Worm (Caenorhabditis elegans) whole organism, young adult: ENCODE measurements around the gene clec-26.

Experiments
- B0035.1 ChIP-seq: sonication (generic microtip); optimal IDR thresholded peaks from 2 replicates; lab custom pipeline; 2016; ENCODE audit warnings: missing genetic modification characterization, mild to moderate bottlenecking, missing compliant biosample characterization, missing genotype, missing genetic modification reagents
- F55B11.4 ChIP-seq: sonication (generic microtip); optimal IDR thresholded peaks from 2 replicates; lab custom pipeline; 2016; ENCODE audit warnings: missing compliant biosample characterization, missing genetic modification characterization, borderline replicate concordance; ENCODE audit not compliant: insufficient read depth
- F57C9.4 ChIP-seq: sonication (generic microtip); optimal IDR thresholded peaks from 2 replicates; lab custom pipeline; 2017; ENCODE audit warnings: mild to moderate bottlenecking, missing genetic modification characterization, missing compliant biosample characterization
- K11D2.4 ChIP-seq: fragments of 200-800 bp; sonication (Bioruptor generic); IDR thresholded peaks from 2 replicates; pipeline ENCODE4 v1.3.6; 2022; ENCODE audit warnings: missing genetic modification reagents, missing genetic modification characterization, missing compliant biosample characterization
- T26A5.8 ChIP-seq: sonication (generic microtip); optimal IDR thresholded peaks from 2 replicates; lab custom pipeline; 2016; ENCODE audit warnings: missing genetic modification characterization, missing compliant biosample characterization
- Y53F4B.3 ChIP-seq: fragments of 200-800 bp; sonication (Bioruptor generic); IDR thresholded peaks from 2 replicates; pipeline ENCODE4 v1.3.6; 2022; ENCODE audit warnings: missing genetic modification reagents, missing genetic modification characterization, missing compliant biosample characterization
- Y56A3A.18 ChIP-seq: fragments of 200-800 bp; sonication (Bioruptor generic); IDR thresholded peaks from 2 replicates; pipeline ENCODE4 v1.3.6; 2022; ENCODE audit warnings: missing genetic modification reagents, missing genetic modification characterization, missing compliant biosample characterization
- Y67H2A.10 ChIP-seq: fragments of 200-800 bp; sonication (Bioruptor generic); conservative IDR thresholded peaks from 2 replicates; pipeline ENCODE4 v1.3.6; 2022; ENCODE audit warnings: missing genetic modification reagents, missing genetic modification characterization, missing compliant biosample characterization
- Y95B8A.8 ChIP-seq: fragments of 200-800 bp; sonication (Bioruptor generic); IDR thresholded peaks from 2 replicates; pipeline ENCODE4 v1.3.6; 2022; ENCODE audit warnings: missing genetic modification reagents, missing genetic modification characterization, missing compliant biosample characterization
- aptf-3 ChIP-seq: fragments of 200-800 bp; sonication (Bioruptor generic); IDR thresholded peaks from 2 replicates; pipeline ENCODE4 v1.3.6; 2022; ENCODE audit warnings: missing genetic modification characterization, missing compliant biosample characterization
- bed-2 ChIP-seq: fragments of 200-800 bp; sonication (Bioruptor generic); IDR thresholded peaks from 2 replicates; pipeline ENCODE4 v1.3.6; 2022; ENCODE audit warnings: missing genetic modification reagents, missing genetic modification characterization, missing compliant biosample characterization
- cebp-1 ChIP-seq, 2 experiments: fragments of 200-800 bp in 1 of 2; sonication (Bioruptor generic) in 1 of 2; sonication (generic microtip) in 1 of 2; IDR thresholded peaks in 1 of 2; optimal IDR thresholded peaks in 1 of 2; 2 replicates each; pipeline versions ENCODE4 v1.3.6 to Lab custom; 2017 to 2022; ENCODE audit warnings: missing compliant biosample characterization in 2 of 2, missing genetic modification characterization in 2 of 2, mild to moderate bottlenecking in 1 of 2, missing genetic modification reagents in 1 of 2, moderate library complexity in 1 of 2
- ceh-79 ChIP-seq: sonication (generic microtip); optimal IDR thresholded peaks from 2 replicates; lab custom pipeline; 2017; ENCODE audit warnings: mild to moderate bottlenecking, missing genetic modification characterization, missing compliant biosample characterization
- chd-7 ChIP-seq: sonication (generic microtip); optimal IDR thresholded peaks from 2 replicates; lab custom pipeline; 2016; ENCODE audit warnings: mild to moderate bottlenecking, missing genetic modification characterization, moderate library complexity, missing compliant biosample characterization
- dox-1 ChIP-seq: fragments of 200-800 bp; sonication (Bioruptor generic); IDR thresholded peaks from 2 replicates; pipeline ENCODE4 v1.3.6; 2022; ENCODE audit warnings: missing genetic modification reagents, missing genetic modification characterization, missing compliant biosample characterization
- efl-1 ChIP-seq: fragments of 150-350 bp; optimal IDR thresholded peaks from 2 replicates; lab custom pipeline; 2014; ENCODE audit warnings: missing biosample characterization, missing genetic modification reagents, missing genetic modification characterization
- egl-18 ChIP-seq: fragments of 200-800 bp; sonication (Bioruptor generic); IDR thresholded peaks from 2 replicates; pipeline ENCODE4 v1.3.6; 2022; ENCODE audit warnings: missing genetic modification reagents, missing genetic modification characterization, missing compliant biosample characterization
- gei-17 ChIP-seq: fragments of 200-800 bp; sonication (Bioruptor generic); optimal IDR thresholded peaks from 2 replicates; lab custom pipeline; 2018; ENCODE audit warnings: mild to moderate bottlenecking, missing genetic modification characterization, missing compliant biosample characterization
- hmg-20 ChIP-seq: fragments of 200-800 bp; sonication (Bioruptor generic); IDR thresholded peaks from 2 replicates; pipeline ENCODE4 v1.3.6; 2022; ENCODE audit warnings: missing genetic modification reagents, missing genetic modification characterization, missing compliant biosample characterization
- hrde-1 ChIP-seq: sonication (generic microtip); optimal IDR thresholded peaks from 2 replicates; lab custom pipeline; 2016; ENCODE audit warnings: missing genetic modification characterization, mild to moderate bottlenecking, missing compliant biosample characterization, moderate library complexity, missing genotype, missing genetic modification reagents, borderline replicate concordance
- lir-1 ChIP-seq: fragments of 200-800 bp; sonication (Bioruptor generic); conservative IDR thresholded peaks from 2 replicates; pipeline ENCODE4 v1.3.6; 2022; ENCODE audit warnings: missing genetic modification reagents, missing genetic modification characterization, missing compliant biosample characterization
- madf-8 ChIP-seq: fragments of 200-800 bp; sonication (Bioruptor generic); conservative IDR thresholded peaks from 2 replicates; pipeline ENCODE4 v1.3.6; 2022; ENCODE audit warnings: missing genetic modification reagents, missing genetic modification characterization, missing compliant biosample characterization
- mel-28 ChIP-seq: sonication (generic microtip); optimal IDR thresholded peaks from 2 replicates; lab custom pipeline; 2016; ENCODE audit warnings: borderline replicate concordance, mild to moderate bottlenecking, missing genetic modification characterization, missing compliant biosample characterization
- mes-4 ChIP-seq: sonication (generic microtip); optimal IDR thresholded peaks from 2 replicates; lab custom pipeline; 2016; ENCODE audit warnings: missing genotype, missing genetic modification characterization, missing compliant biosample characterization
- nfya-2 ChIP-seq: fragments of 200-800 bp; sonication (Bioruptor generic); IDR thresholded peaks from 2 replicates; pipeline ENCODE4 v1.3.6; 2022; ENCODE audit warnings: missing genetic modification reagents, missing genetic modification characterization, missing compliant biosample characterization
- nhr-80 ChIP-seq: sonication (generic microtip); optimal IDR thresholded peaks from 2 replicates; lab custom pipeline; 2016; ENCODE audit warnings: missing genetic modification characterization, missing compliant biosample characterization
- pha-4 ChIP-seq: fragments of 150-350 bp; sonication (generic microtip); optimal IDR thresholded peaks from 2 replicates; lab custom pipeline; 2014; ENCODE audit warnings: missing biosample characterization, missing genetic modification reagents, missing genetic modification characterization
- rec-8 ChIP-seq, 2 experiments: sonication (generic microtip); optimal IDR thresholded peaks; 2 replicates each; lab custom pipeline; 2016; ENCODE audit warnings: mild to moderate bottlenecking in 2 of 2, missing genetic modification characterization in 2 of 2, missing genetic modification reagents in 2 of 2, missing genotype in 2 of 2, missing biosample characterization in 1 of 2, missing compliant biosample characterization in 1 of 2, moderate library complexity in 1 of 2
- sptf-2 ChIP-seq: fragments of 200-800 bp; sonication (Bioruptor generic); optimal IDR thresholded peaks from 2 replicates; lab custom pipeline; 2018; ENCODE audit warnings: mild to moderate bottlenecking, missing genetic modification characterization, missing compliant biosample characterization
- unc-130 ChIP-seq: sonication (generic microtip); optimal IDR thresholded peaks from 2 replicates; lab custom pipeline; 2016; ENCODE audit warnings: missing genetic modification reagents, missing genetic modification characterization, missing compliant biosample characterization
- xnd-1 ChIP-seq: sonication (generic microtip); optimal IDR thresholded peaks from 2 replicates; lab custom pipeline; 2016; ENCODE audit warnings: missing genotype, missing genetic modification reagents, missing genetic modification characterization, missing compliant biosample characterization
- zfh-2 ChIP-seq: fragments of 200-800 bp; sonication (Bioruptor generic); conservative IDR thresholded peaks from 2 replicates; pipeline ENCODE4 v1.3.6; 2022; ENCODE audit warnings: missing genetic modification reagents, missing genetic modification characterization, missing compliant biosample characterization
- ztf-18 ChIP-seq: sonication (generic microtip); optimal IDR thresholded peaks from 2 replicates; lab custom pipeline; 2016; ENCODE audit warnings: missing genotype, mild to moderate bottlenecking, missing genetic modification characterization, missing compliant biosample characterization
- ztf-26 ChIP-seq: sonication (generic microtip); optimal IDR thresholded peaks from 2 replicates; lab custom pipeline; 2017; ENCODE audit warnings: missing genetic modification characterization, missing compliant biosample characterization
- ztf-28 ChIP-seq: fragments of 200-800 bp; sonication (Bioruptor generic); IDR thresholded peaks from 2 replicates; pipeline ENCODE4 v1.3.6; 2022; ENCODE audit warnings: missing genetic modification reagents, missing genetic modification characterization, missing compliant biosample characterization
- ztf-6 ChIP-seq: fragments of 200-800 bp; sonication (Bioruptor generic); IDR thresholded peaks from 2 replicates; pipeline ENCODE4 v1.3.6; 2022; ENCODE audit warnings: missing genetic modification reagents, missing genetic modification characterization, missing compliant biosample characterization

clec-26 gene

DNA sequence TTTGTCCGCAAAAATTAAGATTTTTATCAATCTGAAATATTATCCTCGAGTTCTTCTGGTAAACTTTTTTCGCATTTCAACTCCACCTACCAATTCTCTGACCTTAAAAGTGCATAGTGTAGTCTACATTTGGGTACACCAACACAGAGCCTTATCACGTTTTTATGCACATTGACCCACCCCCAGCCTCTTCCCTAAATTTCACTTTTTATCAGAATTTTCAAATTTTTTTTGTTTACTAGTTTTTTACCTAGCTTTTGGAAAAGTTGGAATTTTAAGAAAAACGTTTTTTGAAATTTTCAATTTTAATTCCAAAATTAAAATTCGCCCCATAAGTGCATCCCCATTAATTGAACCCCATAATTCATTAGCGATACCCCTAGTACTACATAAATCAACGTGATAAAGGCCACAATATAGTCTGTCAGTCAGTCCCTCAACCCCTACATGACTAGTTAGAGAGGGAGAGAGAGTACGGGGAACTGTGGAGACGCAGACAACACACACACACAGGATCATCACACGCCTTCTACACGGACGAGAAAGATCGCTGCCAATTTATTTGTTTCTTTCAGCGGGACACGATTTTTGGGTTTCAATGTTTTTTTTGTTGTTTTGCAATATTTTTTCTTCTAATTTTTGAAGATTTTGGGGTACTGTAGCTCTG lies 33.7 kb upstream of the clec-26 start (continued):
- TF ChIP-seq rec-8 (tag; optimal IDR thresholded peaks at IDR 0.05; lab: Kevin White, UChicago) (no peak), bed-2 (GFP tag; lab: Robert Waterston, UW) (no peak), Y56A3A.18 (GFP tag; lab: Robert Waterston, UW) (no peak), hrde-1 (tag; lab: Kevin White, UChicago) (peak; percentile 18), aptf-3 (GFP tag; lab: Robert Waterston, UW) (no peak), chd-7 (tag; lab: Kevin White, UChicago) (no peak), Y95B8A.8 (GFP tag; lab: Robert Waterston, UW) (0 out of 2 replicates have a peak, but pooled peaks have one; percentile 34), gei-17 (GFP tag; lab: Kevin White, UChicago) (no peak), efl-1 (GFP tag; lab: Kevin White, UChicago) (no peak), dox-1 (no peak), lir-1 (GFP tag; lab: Robert Waterston, UW) (no peak), zfh-2 (no peak), nhr-80 (no peak), ceh-79 (no peak), cebp-1 (GFP tag; IDR thresholded peaks at IDR 0.05; lab: Robert Waterston, UW) (no peak), cebp-1 (tag; optimal IDR thresholded peaks at IDR 0.05; lab: Kevin White, UChicago) (peak; percentile 22), sptf-2 (no peak), ztf-6 (GFP tag; lab: Robert Waterston, UW) (no peak), Y53F4B.3 (no peak), ztf-26 (tag; lab: Kevin White, UChicago) (no peak), pha-4 (tag; lab: Kevin White, UChicago) (no peak), ztf-28 (no peak), ztf-18 (tag; lab: Kevin White, UChicago) (no peak)

DNA sequence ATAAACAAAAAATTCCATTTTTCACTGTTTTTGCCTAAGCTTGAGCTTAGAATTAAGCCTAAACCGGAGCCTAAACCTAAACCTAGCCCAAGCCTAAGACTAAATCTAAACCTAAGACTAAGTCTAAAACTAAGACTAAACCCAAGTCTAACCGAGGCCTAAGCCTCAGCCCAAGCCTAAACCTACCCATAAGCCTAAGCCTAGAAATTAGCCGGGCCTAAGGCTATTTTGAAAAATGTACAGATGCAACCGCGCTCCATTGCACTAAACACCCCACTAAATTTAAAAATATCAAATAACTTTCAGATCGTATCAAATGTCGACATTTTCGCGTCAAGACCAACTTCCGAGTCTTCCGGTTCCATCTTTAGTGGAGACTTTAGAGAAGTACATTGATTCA lies 33.1 kb upstream of the clec-26 start, which contains the start of gene T20B3.1:
Gene T20B3.1, plus strand, starts transcription at position 301 of the 400 bp plus-strand sequence.
- no peak for TF ChIP-seq mes-4
- no peak for TF ChIP-seq K11D2.4 (GFP tag; lab: Robert Waterston, UW)
- TF ChIP-seq hmg-20 (GFP tag; lab: Robert Waterston, UW) = no peak
- TF ChIP-seq mel-28 (tag; lab: Kevin White, UChicago) = no peak
- TF ChIP-seq zfh-2 = no peak
- no peak for TF ChIP-seq xnd-1 (tag; lab: Kevin White, UChicago)
- no peak for TF ChIP-seq chd-7 (tag; lab: Kevin White, UChicago)
- TF ChIP-seq egl-18 = no peak
- TF ChIP-seq F55B11.4 (tag; lab: Kevin White, UChicago) = no peak
- TF ChIP-seq Y67H2A.10 (GFP tag; lab: Robert Waterston, UW) = no peak
- TF ChIP-seq nfya-2 (GFP tag; lab: Robert Waterston, UW) = no peak
- no peak for TF ChIP-seq B0035.1 (tag; lab: Kevin White, UChicago)
- no peak for TF ChIP-seq unc-130 (GFP tag; lab: Kevin White, UChicago)
- no peak for TF ChIP-seq F57C9.4 (tag; lab: Kevin White, UChicago)
- TF ChIP-seq madf-8 (GFP tag; lab: Robert Waterston, UW) = no peak
- TF ChIP-seq T26A5.8 (tag; lab: Kevin White, UChicago) = no peak
